Fruit fly (Drosophila melanogaster) whole organism, embryonic: ENCODE data around the gene CG1136.

Source experiments
- C15 ChIP-seq: fragments of 200-800 bp; sonication (Bioruptor generic); IDR thresholded peaks from 3 replicates; pipeline ENCODE4 v1.3.6; 2022; ENCODE audit warnings: missing biosample characterization, missing genetic modification characterization
- CG10462 ChIP-seq: fragments of 200-800 bp; sonication (Bioruptor generic); optimal IDR thresholded peaks from 2 replicates; lab custom pipeline; 2016; ENCODE audit warnings: missing biosample characterization, missing genetic modification characterization
- CG11695 ChIP-seq: fragments of 200-800 bp; sonication (Bioruptor generic); IDR thresholded peaks from 3 replicates; pipeline ENCODE4 v1.3.6; 2022; ENCODE audit warnings: missing biosample characterization, missing genetic modification characterization
- CG12071 ChIP-seq: fragments of 200-800 bp; sonication (Bioruptor generic); optimal IDR thresholded peaks from 3 replicates; lab custom pipeline; 2018; ENCODE audit warnings: missing biosample characterization, mild to moderate bottlenecking, missing genetic modification characterization
- CG14050 ChIP-seq: fragments of 200-800 bp; sonication (Bioruptor generic); IDR thresholded peaks from 3 replicates; pipeline ENCODE4 v1.3.6; 2022; ENCODE audit warnings: missing biosample characterization, missing genetic modification characterization
- CG15011 ChIP-seq: fragments of 200-800 bp; sonication (Bioruptor generic); optimal IDR thresholded peaks from 3 replicates; lab custom pipeline; 2018; ENCODE audit warnings: missing biosample characterization, mild to moderate bottlenecking, missing genetic modification characterization
- CG1647 ChIP-seq: fragments of 200-800 bp; sonication (Bioruptor generic); optimal IDR thresholded peaks from 3 replicates; lab custom pipeline; 2016; ENCODE audit warnings: missing biosample characterization, missing genetic modification characterization
- CG16813 ChIP-seq: fragments of 200-800 bp; sonication (Bioruptor generic); IDR thresholded peaks from 3 replicates; pipeline ENCODE4 v1.3.6; 2022; ENCODE audit warnings: missing biosample characterization, missing genetic modification characterization; ENCODE audit not compliant: partially characterized antibody
- CG17359 ChIP-seq: fragments of 200-800 bp; sonication (Bioruptor generic); optimal IDR thresholded peaks from 3 replicates; lab custom pipeline; 2018; ENCODE audit warnings: missing biosample characterization, mild to moderate bottlenecking, missing genetic modification characterization, moderate library complexity
- CG17361 ChIP-seq: fragments of 200-800 bp; sonication (Bioruptor generic); IDR thresholded peaks from 3 replicates; pipeline ENCODE4 v1.3.6; 2022; ENCODE audit warnings: missing biosample characterization, missing genetic modification characterization
- CG17612 ChIP-seq: fragments of 200-800 bp; sonication (Bioruptor generic); IDR thresholded peaks from 2 replicates; pipeline ENCODE4 v1.3.6; 2022; ENCODE audit warnings: missing biosample characterization, missing genetic modification characterization
- CG1792 ChIP-seq: fragments of 200-800 bp; sonication (Bioruptor generic); optimal IDR thresholded peaks from 2 replicates; lab custom pipeline; 2016; ENCODE audit warnings: missing biosample characterization, missing genetic modification characterization
- CG18476 ChIP-seq: fragments of 200-800 bp; sonication (Bioruptor generic); optimal IDR thresholded peaks from 2 replicates; lab custom pipeline; 2016; ENCODE audit warnings: missing biosample characterization, mild to moderate bottlenecking, missing genetic modification characterization
- CG2120 ChIP-seq: fragments of 200-800 bp; sonication (Bioruptor generic); optimal IDR thresholded peaks from 3 replicates; lab custom pipeline; 2016; ENCODE audit warnings: missing biosample characterization, missing genetic modification characterization
- CG4424 ChIP-seq: fragments of 200-800 bp; sonication (Bioruptor generic); optimal IDR thresholded peaks from 3 replicates; lab custom pipeline; 2016; ENCODE audit warnings: missing biosample characterization, missing genetic modification characterization
- CG4707 ChIP-seq: fragments of 200-800 bp; sonication (Bioruptor generic); optimal IDR thresholded peaks from 2 replicates; lab custom pipeline; 2018; ENCODE audit warnings: missing biosample characterization, mild to moderate bottlenecking, missing genetic modification characterization, moderate library complexity
- CG7271 ChIP-seq: fragments of 200-800 bp; sonication (Bioruptor generic); optimal IDR thresholded peaks from 2 replicates; lab custom pipeline; 2018; ENCODE audit warnings: missing biosample characterization, mild to moderate bottlenecking, missing genetic modification characterization, moderate library complexity
- CG7839 ChIP-seq: fragments of 200-800 bp; sonication (Bioruptor generic); optimal IDR thresholded peaks from 3 replicates; lab custom pipeline; 2018; ENCODE audit warnings: missing biosample characterization, mild to moderate bottlenecking, missing genetic modification characterization, moderate library complexity
- CG7987 ChIP-seq: fragments of 200-800 bp; sonication (Bioruptor generic); optimal IDR thresholded peaks from 2 replicates; lab custom pipeline; 2018; ENCODE audit warnings: missing biosample characterization, mild to moderate bottlenecking, missing genetic modification characterization, moderate library complexity
- Doc2 ChIP-seq: fragments of 200-800 bp; sonication (Bioruptor generic); IDR thresholded peaks from 2 replicates; pipeline ENCODE4 v1.3.6; 2022; ENCODE audit warnings: missing biosample characterization, missing genetic modification characterization
- Ets97D ChIP-seq: fragments of 200-800 bp; sonication (Bioruptor generic); optimal IDR thresholded peaks from 3 replicates; lab custom pipeline; 2016; ENCODE audit warnings: missing biosample characterization, missing genetic modification characterization
- Gug ChIP-seq: fragments of 200-800 bp; sonication (Bioruptor generic); IDR thresholded peaks from 4 replicates; pipeline ENCODE4 v1.3.6; 2022; ENCODE audit warnings: missing biosample characterization, missing genetic modification characterization
- Hey ChIP-seq: fragments of 200-800 bp; sonication (Bioruptor generic); optimal IDR thresholded peaks from 3 replicates; lab custom pipeline; 2018; ENCODE audit warnings: missing biosample characterization, mild to moderate bottlenecking, missing genetic modification characterization
- Hr51 ChIP-seq, 2 experiments: fragments of 200-800 bp; sonication (Bioruptor generic); optimal IDR thresholded peaks; 2 replicates in 1 of 2; 3 replicates in 1 of 2; lab custom pipeline; 2016 to 2018; ENCODE audit warnings: missing biosample characterization in 2 of 2, missing genetic modification characterization in 2 of 2, mild to moderate bottlenecking in 1 of 2, moderate library complexity in 1 of 2
- Oaz ChIP-seq: fragments of 200-800 bp; sonication (Bioruptor generic); IDR thresholded peaks from 2 replicates; pipeline ENCODE4 v1.3.6; 2022; ENCODE audit warnings: missing biosample characterization, missing genetic modification characterization
- PHDP ChIP-seq: fragments of 200-800 bp; sonication (Bioruptor generic); optimal IDR thresholded peaks from 3 replicates; lab custom pipeline; 2018; ENCODE audit warnings: missing biosample characterization, mild to moderate bottlenecking, missing genetic modification characterization, moderate library complexity
- Poxn ChIP-seq: fragments of 200-800 bp; sonication (Bioruptor generic); IDR thresholded peaks from 2 replicates; pipeline ENCODE4 v1.3.6; 2022; ENCODE audit warnings: missing biosample characterization, missing genetic modification characterization
- bab2 ChIP-seq: fragments of 200-800 bp; sonication (Bioruptor generic); optimal IDR thresholded peaks from 2 replicates; lab custom pipeline; 2016; ENCODE audit warnings: missing biosample characterization, missing genetic modification characterization
- bsh ChIP-seq, 2 experiments: fragments of 200-800 bp; sonication (Bioruptor generic); optimal IDR thresholded peaks; 2 replicates each; lab custom pipeline; 2017 to 2018; ENCODE audit warnings: mild to moderate bottlenecking in 2 of 2, missing biosample characterization in 2 of 2, missing genetic modification characterization in 2 of 2, moderate library complexity in 1 of 2
- btn ChIP-seq: fragments of 200-800 bp; sonication (Bioruptor generic); optimal IDR thresholded peaks from 2 replicates; lab custom pipeline; 2016; ENCODE audit warnings: missing biosample characterization, missing genetic modification characterization
- caup ChIP-seq: fragments of 200-800 bp; sonication (Bioruptor generic); optimal IDR thresholded peaks from 3 replicates; lab custom pipeline; 2017; ENCODE audit warnings: missing biosample characterization, mild to moderate bottlenecking, missing genetic modification characterization, moderate library complexity; ENCODE audit not compliant: severe bottlenecking
- crc ChIP-seq: fragments of 200-800 bp; sonication (Bioruptor generic); optimal IDR thresholded peaks from 2 replicates; lab custom pipeline; 2016; ENCODE audit warnings: missing biosample characterization, missing genetic modification characterization
- dan ChIP-seq: fragments of 200-800 bp; sonication (Bioruptor generic); IDR thresholded peaks from 2 replicates; pipeline ENCODE4 v1.3.6; 2022; ENCODE audit warnings: missing biosample characterization, missing genetic modification characterization
- dmrt99B ChIP-seq: fragments of 200-800 bp; sonication (Bioruptor generic); optimal IDR thresholded peaks from 2 replicates; lab custom pipeline; 2018; ENCODE audit warnings: missing biosample characterization, mild to moderate bottlenecking, missing genetic modification characterization, moderate library complexity
- ems ChIP-seq: fragments of 200-800 bp; sonication (Bioruptor generic); optimal IDR thresholded peaks from 3 replicates; lab custom pipeline; 2016; ENCODE audit warnings: missing biosample characterization, missing genetic modification characterization
- fd96Cb ChIP-seq: fragments of 200-800 bp; sonication (Bioruptor generic); optimal IDR thresholded peaks from 2 replicates; lab custom pipeline; 2018; ENCODE audit warnings: missing biosample characterization, mild to moderate bottlenecking, missing genetic modification characterization, moderate library complexity
- gt ChIP-seq: fragments of 200-800 bp; sonication (Bioruptor generic); IDR thresholded peaks from 2 replicates; pipeline ENCODE4 v1.3.6; 2022; ENCODE audit warnings: missing biosample characterization, missing genetic modification characterization
- hth ChIP-seq: fragments of >200 bp; optimal IDR thresholded peaks from 2 replicates; lab custom pipeline; 2017; ENCODE audit warnings: inconsistent platforms
- jumu ChIP-seq: fragments of 200-800 bp; sonication (Bioruptor generic); optimal IDR thresholded peaks from 3 replicates; lab custom pipeline; 2016; ENCODE audit warnings: missing biosample characterization, missing genetic modification characterization
- lilli ChIP-seq: fragments of 200-800 bp; sonication (Bioruptor generic); optimal IDR thresholded peaks from 3 replicates; lab custom pipeline; 2016; ENCODE audit warnings: missing biosample characterization, missing genetic modification characterization
- maf-S ChIP-seq: fragments of 200-800 bp; sonication (Bioruptor generic); optimal IDR thresholded peaks from 2 replicates; lab custom pipeline; 2016; ENCODE audit warnings: missing biosample characterization, missing genetic modification characterization
- psq ChIP-seq: fragments of 200-800 bp; sonication (Bioruptor generic); optimal IDR thresholded peaks from 2 replicates; lab custom pipeline; 2017; ENCODE audit warnings: missing biosample characterization, missing genetic modification characterization
- ro ChIP-seq: fragments of 200-800 bp; sonication (Bioruptor generic); IDR thresholded peaks from 2 replicates; pipeline ENCODE4 v1.3.6; 2022; ENCODE audit warnings: missing biosample characterization, missing genetic modification characterization
- sc ChIP-seq, 3 experiments: fragments of >200 bp in 2 of 3; fragments of 200-800 bp in 1 of 3; sonication (Bioruptor generic) in 1 of 3; optimal IDR thresholded peaks; 2 replicates in 2 of 3; 3 replicates in 1 of 3; lab custom pipeline; 2017; ENCODE audit warnings: mild to moderate bottlenecking in 1 of 3, missing biosample characterization in 1 of 3, missing genetic modification characterization in 1 of 3, missing genetic modification reagents in 1 of 3
- scrt ChIP-seq: fragments of 200-800 bp; sonication (Bioruptor generic); optimal IDR thresholded peaks from 2 replicates; lab custom pipeline; 2018; ENCODE audit warnings: missing biosample characterization, mild to moderate bottlenecking, missing genetic modification characterization, moderate library complexity
- usp ChIP-seq: fragments of >200 bp; optimal IDR thresholded peaks from 2 replicates; lab custom pipeline; 2017; ENCODE audit warnings: missing biosample characterization, missing genetic modification characterization
- vfl ChIP-seq: fragments of 200-800 bp; sonication (Bioruptor generic); optimal IDR thresholded peaks from 2 replicates; lab custom pipeline; 2016; ENCODE audit warnings: missing biosample characterization, missing genetic modification characterization
- vnd ChIP-seq: fragments of 200-800 bp; sonication (Bioruptor generic); IDR thresholded peaks from 3 replicates; pipeline ENCODE4 v1.3.6; 2022; ENCODE audit warnings: missing biosample characterization, missing genetic modification characterization; ENCODE audit not compliant: partially characterized antibody
- zen ChIP-seq: fragments of 200-800 bp; sonication (Bioruptor generic); optimal IDR thresholded peaks from 3 replicates; lab custom pipeline; 2018; ENCODE audit warnings: missing biosample characterization, mild to moderate bottlenecking, missing genetic modification characterization, moderate library complexity

The CG1136 gene

dm6 chr3L:4040247-4040925 is 6.0 kb upstream of the CG1136 start, which contains the start of the genes CG11593 and Rcd5 (continued):
- peak; percentile 49; the same call in 2 of the 3 replicates for TF ChIP-seq CG16813 (GFP tag; lab: Robert Waterston, UW)
- no peak for TF ChIP-seq CG18476 (GFP tag; lab: Kevin White, UChicago)
- TF ChIP-seq PHDP (tag; lab: Kevin White, UChicago) = no peak
- TF ChIP-seq usp (GFP tag; lab: Kevin White, UChicago) = no peak
- peak; percentile 42 for TF ChIP-seq bab2 (GFP tag; lab: Kevin White, UChicago)
- no peak for TF ChIP-seq CG15011 (GFP tag; lab: Kevin White, UChicago)
- peak; percentile 47 for TF ChIP-seq fd96Cb (tag; lab: Kevin White, UChicago)
- TF ChIP-seq CG4707 = no peak
- peak; percentile 25 for TF ChIP-seq Ets97D (GFP tag; lab: Kevin White, UChicago)
- peak; percentile 62; the same call in 1 of the 3 replicates for TF ChIP-seq CG14050
- no peak for TF ChIP-seq vnd (GFP tag; lab: Robert Waterston, UW)
- TF ChIP-seq CG17612 (GFP tag; lab: Robert Waterston, UW) = no peak
- TF ChIP-seq CG2120 (GFP tag; lab: Kevin White, UChicago) = no peak
- TF ChIP-seq CG10462 (GFP tag; lab: Kevin White, UChicago) = no peak
- TF ChIP-seq bsh (GFP tag; optimal IDR thresholded peaks at IDR 0.05; lab: Kevin White, UChicago) = no peak
- TF ChIP-seq jumu (GFP tag; lab: Kevin White, UChicago) = peak; percentile 30
- peak; percentile 16 for TF ChIP-seq psq (GFP tag; lab: Kevin White, UChicago)
- TF ChIP-seq Doc2 (GFP tag; lab: Robert Waterston, UW) = 0 out of 2 replicates have a peak, but pooled peaks have one; percentile 33
- TF ChIP-seq ro (GFP tag; lab: Robert Waterston, UW) = no peak
- peak; percentile 8 for TF ChIP-seq maf-S
- TF ChIP-seq Oaz (GFP tag; lab: Robert Waterston, UW) = peak; percentile 68
- peak; percentile 61 for TF ChIP-seq CG7271 (tag; lab: Kevin White, UChicago)
- no peak for TF ChIP-seq scrt (GFP tag; lab: Kevin White, UChicago)
- TF ChIP-seq crc (GFP tag; lab: Kevin White, UChicago) = no peak
- no peak for TF ChIP-seq hth (lab: Kevin White, UChicago)
- no peak; the same call in 2 of the 3 replicates for TF ChIP-seq CG17361 (GFP tag; lab: Robert Waterston, UW)
- TF ChIP-seq zen (tag; lab: Kevin White, UChicago) = peak; percentile 52
- peak in 1 of 2 experiments; percentile 39 for TF ChIP-seq Hr51 (GFP tag; optimal IDR thresholded peaks at IDR 0.05; lab: Kevin White, UChicago)
- no peak for TF ChIP-seq ems (GFP tag; lab: Kevin White, UChicago)
- no peak for TF ChIP-seq CG12071
- TF ChIP-seq gt = peak; percentile 41; the same call in 1 of the 2 replicates
- TF ChIP-seq caup (GFP tag; lab: Kevin White, UChicago) = peak; percentile 64
- TF ChIP-seq sc (optimal IDR thresholded peaks at IDR 0.05; lab: Kevin White, UChicago) = no peak
- TF ChIP-seq sc (GFP tag; optimal IDR thresholded peaks at IDR 0.05; lab: Kevin White, UChicago) = peak; percentile 31
- TF ChIP-seq btn (GFP tag; lab: Kevin White, UChicago) = no peak
- no peak for TF ChIP-seq CG17359 (tag; lab: Kevin White, UChicago)
- no peak for TF ChIP-seq dmrt99B (tag; lab: Kevin White, UChicago)
- TF ChIP-seq CG7987 (GFP tag; lab: Kevin White, UChicago) = peak; percentile 13
- peak; percentile 20 for TF ChIP-seq CG1647 (GFP tag; lab: Kevin White, UChicago)
- peak; percentile 34; the same call in 1 of the 2 replicates for TF ChIP-seq dan
- TF ChIP-seq CG1792 (GFP tag; lab: Kevin White, UChicago) = no peak
- no peak; the same call in 2 of the 3 replicates for TF ChIP-seq CG11695
- TF ChIP-seq CG4424 (GFP tag; lab: Kevin White, UChicago) = peak; percentile 64
- no peak for TF ChIP-seq Hey (tag; lab: Kevin White, UChicago)
- TF ChIP-seq lilli (GFP tag; lab: Kevin White, UChicago) = no peak
- peak; percentile 85 for TF ChIP-seq Gug (GFP tag; lab: Robert Waterston, UW)
- TF ChIP-seq vfl (GFP tag; lab: Kevin White, UChicago) = no peak
- peak; percentile 60; the same call in 1 of the 2 replicates for TF ChIP-seq Poxn (GFP tag; lab: Robert Waterston, UW)
- TF ChIP-seq CG7839 = no peak
- TF ChIP-seq C15 (GFP tag; lab: Robert Waterston, UW) = no peak; the same call in 2 of the 3 replicates
